Worm (Caenorhabditis elegans) whole organism, mixed stage, embryonic: ENCODE measurements around the gene cdc-25.4.

Experiments
- M03D4.4 ChIP-seq: sonication (generic microtip); optimal IDR thresholded peaks from 2 replicates; lab custom pipeline; 2017; ENCODE audit warnings: mild to moderate bottlenecking, missing genetic modification characterization, missing compliant biosample characterization
- blmp-1 ChIP-seq: fragments of 150-350 bp; optimal IDR thresholded peaks from 2 replicates; lab custom pipeline; 2014; ENCODE audit warnings: missing biosample characterization, missing genetic modification characterization
- ceh-39 ChIP-seq: fragments of 150-350 bp; optimal IDR thresholded peaks from 2 replicates; lab custom pipeline; 2014; ENCODE audit warnings: missing biosample characterization, missing genetic modification characterization
- ceh-43 ChIP-seq: fragments of 200-800 bp; sonication (Bioruptor generic); optimal IDR thresholded peaks from 2 replicates; lab custom pipeline; 2018; ENCODE audit warnings: mild to moderate bottlenecking, missing genetic modification characterization, moderate library complexity, missing compliant biosample characterization
- ceh-83 ChIP-seq: fragments of 200-800 bp; sonication (Bioruptor generic); optimal IDR thresholded peaks from 2 replicates; lab custom pipeline; 2018; ENCODE audit warnings: mild to moderate bottlenecking, missing genetic modification characterization, missing compliant biosample characterization
- ces-1 ChIP-seq: fragments of 150-350 bp; optimal IDR thresholded peaks from 2 replicates; lab custom pipeline; 2014; ENCODE audit warnings: missing biosample characterization, missing genetic modification reagents, missing genetic modification characterization
- cnd-1 ChIP-seq: fragments of 200-800 bp; sonication (Bioruptor generic); optimal IDR thresholded peaks from 2 replicates; lab custom pipeline; 2018; ENCODE audit warnings: mild to moderate bottlenecking, missing genetic modification characterization, missing compliant biosample characterization
- drap-1 ChIP-seq: fragments of 200-800 bp; sonication (Bioruptor generic); optimal IDR thresholded peaks from 3 replicates; lab custom pipeline; 2018; ENCODE audit warnings: mild to moderate bottlenecking, missing genetic modification characterization, missing compliant biosample characterization
- elt-3 ChIP-seq: fragments of 150-350 bp; optimal IDR thresholded peaks from 2 replicates; lab custom pipeline; 2014; ENCODE audit warnings: missing biosample characterization, missing genetic modification characterization
- flh-1 ChIP-seq: fragments of 200-800 bp; sonication (Bioruptor generic); optimal IDR thresholded peaks from 2 replicates; lab custom pipeline; 2018; ENCODE audit warnings: mild to moderate bottlenecking, missing genetic modification characterization, moderate library complexity, missing compliant biosample characterization
- ham-2 ChIP-seq: fragments of 200-800 bp; sonication (Bioruptor generic); optimal IDR thresholded peaks from 2 replicates; lab custom pipeline; 2018; ENCODE audit warnings: mild to moderate bottlenecking, missing genetic modification characterization, missing compliant biosample characterization
- hlh-1 ChIP-seq: fragments of 150-350 bp; optimal IDR thresholded peaks from 2 replicates; lab custom pipeline; 2014; ENCODE audit warnings: missing biosample characterization, missing genetic modification reagents, missing genetic modification characterization
- lin-13 ChIP-seq: fragments of 150-350 bp; optimal IDR thresholded peaks from 2 replicates; lab custom pipeline; 2014; ENCODE audit warnings: missing biosample characterization, missing genetic modification characterization
- lin-32 ChIP-seq: fragments of 200-800 bp; sonication (Bioruptor generic); optimal IDR thresholded peaks from 2 replicates; lab custom pipeline; 2018; ENCODE audit warnings: mild to moderate bottlenecking, missing genetic modification characterization, missing compliant biosample characterization
- lsy-2 ChIP-seq: fragments of 150-350 bp; optimal IDR thresholded peaks from 2 replicates; lab custom pipeline; 2014; ENCODE audit warnings: missing biosample characterization, missing genetic modification characterization
- mab-5 ChIP-seq: fragments of 150-350 bp; optimal IDR thresholded peaks from 2 replicates; lab custom pipeline; 2014; ENCODE audit warnings: missing biosample characterization, missing genetic modification characterization
- mep-1 ChIP-seq: fragments of 150-350 bp; optimal IDR thresholded peaks from 2 replicates; lab custom pipeline; 2017; ENCODE audit warnings: missing biosample characterization, missing genetic modification reagents, missing genetic modification characterization, inconsistent platforms
- mls-2 ChIP-seq: sonication (generic microtip); optimal IDR thresholded peaks from 2 replicates; lab custom pipeline; 2016; ENCODE audit warnings: mild to moderate bottlenecking, missing genetic modification characterization, moderate library complexity, missing compliant biosample characterization
- nhr-12 ChIP-seq: fragments of 150-350 bp; optimal IDR thresholded peaks from 2 replicates; lab custom pipeline; 2014; ENCODE audit warnings: missing biosample characterization, missing genetic modification characterization
- nhr-2 ChIP-seq: fragments of 150-350 bp; optimal IDR thresholded peaks from 2 replicates; lab custom pipeline; 2014; ENCODE audit warnings: missing biosample characterization, missing genetic modification characterization
- nhr-237 ChIP-seq: fragments of 150-350 bp; optimal IDR thresholded peaks from 2 replicates; lab custom pipeline; 2014; ENCODE audit warnings: missing biosample characterization, missing genetic modification characterization
- nhr-28 ChIP-seq: fragments of 150-350 bp; optimal IDR thresholded peaks from 2 replicates; lab custom pipeline; 2014; ENCODE audit warnings: missing biosample characterization, missing genetic modification characterization
- nhr-76 ChIP-seq: sonication (generic microtip); optimal IDR thresholded peaks from 2 replicates; lab custom pipeline; 2017; ENCODE audit warnings: missing biosample characterization, missing genetic modification characterization
- pha-4 ChIP-seq: fragments of 150-350 bp; optimal IDR thresholded peaks from 2 replicates; lab custom pipeline; 2018; ENCODE audit warnings: missing biosample characterization, missing genetic modification reagents, missing genetic modification characterization
- sem-2 ChIP-seq: fragments of 200-800 bp; sonication (Bioruptor generic); optimal IDR thresholded peaks from 2 replicates; lab custom pipeline; 2018; ENCODE audit warnings: mild to moderate bottlenecking, missing genetic modification characterization, missing compliant biosample characterization
- snpc-4 ChIP-seq: fragments of 150-350 bp; optimal IDR thresholded peaks from 2 replicates; lab custom pipeline; 2014; ENCODE audit warnings: missing biosample characterization, missing genetic modification characterization
- sptf-1 ChIP-seq: sonication (generic microtip); optimal IDR thresholded peaks from 2 replicates; lab custom pipeline; 2017; ENCODE audit warnings: mild to moderate bottlenecking, missing genetic modification characterization, moderate library complexity, missing compliant biosample characterization
- unc-120 ChIP-seq: sonication (generic microtip); optimal IDR thresholded peaks from 2 replicates; lab custom pipeline; 2017; ENCODE audit warnings: missing genetic modification characterization, missing compliant biosample characterization; ENCODE audit not compliant: poor library complexity, severe bottlenecking
- unc-39 ChIP-seq: fragments of 150-350 bp; optimal IDR thresholded peaks from 2 replicates; lab custom pipeline; 2014; ENCODE audit warnings: missing biosample characterization, missing genetic modification characterization
- unc-62 ChIP-seq: fragments of 150-350 bp; optimal IDR thresholded peaks from 2 replicates; lab custom pipeline; 2014; ENCODE audit warnings: missing biosample characterization, missing genetic modification reagents, missing genetic modification characterization
- ztf-11 ChIP-seq: fragments of 150-350 bp; optimal IDR thresholded peaks from 2 replicates; lab custom pipeline; 2014; ENCODE audit warnings: missing biosample characterization, missing genetic modification characterization

The cdc-25.4 gene

DNA sequence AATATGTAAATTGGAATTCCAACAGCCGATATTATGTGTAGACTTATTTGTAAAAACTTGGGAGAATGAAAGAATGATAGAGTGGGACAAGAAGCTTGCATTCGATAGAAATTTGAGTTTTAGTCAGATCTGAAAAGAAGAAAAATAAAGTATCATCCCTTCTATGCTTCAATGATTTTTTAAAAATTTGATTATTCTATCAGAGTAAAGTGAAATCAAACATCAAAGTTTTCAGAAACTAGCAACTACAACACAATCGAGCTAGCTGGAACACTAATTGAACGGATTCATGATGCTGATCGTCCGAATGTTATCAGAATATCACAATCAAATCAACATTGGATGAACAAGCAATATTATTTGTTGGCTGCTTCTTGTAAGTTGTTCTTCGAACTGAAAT, 37.8 kb upstream of the cdc-25.4 start, which contains the start of gene srh-135:
Gene srh-135, minus strand, starts transcription at position 101 of the 400 bp plus-strand sequence.
- no peak for TF ChIP-seq sptf-1 (tag; lab: Kevin White, UChicago)
- TF ChIP-seq unc-120 (tag; lab: Kevin White, UChicago): no peak

DNA sequence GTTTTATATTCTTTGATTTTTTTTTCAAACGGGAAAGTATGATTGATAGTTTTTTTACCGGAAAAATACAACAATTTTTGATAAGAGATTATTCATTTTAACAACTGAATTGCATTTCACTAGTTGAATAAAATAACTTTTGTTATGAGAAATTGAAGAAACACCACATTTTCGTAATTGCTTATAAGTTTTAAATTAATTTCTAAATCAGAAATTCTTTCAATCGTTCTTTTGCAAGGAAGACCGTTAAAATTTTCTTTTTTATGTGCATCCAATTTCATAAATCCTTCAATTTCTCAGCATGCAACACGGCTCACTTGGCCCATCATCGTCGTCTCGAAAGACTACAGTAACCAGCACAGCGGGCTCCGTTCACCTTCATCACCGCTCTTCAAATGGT, 33.3 kb upstream of the cdc-25.4 start, which contains the start of gene plc-3:
Gene plc-3, plus strand, starts transcription at position 301 of the 400 bp plus-strand sequence.
- TF ChIP-seq lin-32 (GFP tag; lab: Kevin White, UChicago) (no peak), M03D4.4 (tag; lab: Kevin White, UChicago) (no peak), pha-4 (tag; lab: Kevin White, UChicago) (no peak), elt-3 (no peak), lin-13 (tag; lab: Kevin White, UChicago) (no peak), lsy-2 (tag; lab: Kevin White, UChicago) (no peak), flh-1 (GFP tag; lab: Kevin White, UChicago) (no peak), mep-1 (tag; lab: Kevin White, UChicago) (no peak), ceh-83 (GFP tag; lab: Kevin White, UChicago) (no peak), nhr-12 (no peak), mab-5 (no peak), unc-120 (tag; lab: Kevin White, UChicago) (no peak)

ce11 chrII:10221627-10222026, 32.4 kb upstream of the cdc-25.4 start:
- TF ChIP-seq unc-39 (tag; lab: Kevin White, UChicago) (no peak), drap-1 (no peak), ztf-11 (tag; lab: Kevin White, UChicago) (no peak), ceh-39 (tag; lab: Kevin White, UChicago) (no peak), mls-2 (tag; lab: Kevin White, UChicago) (no peak), ham-2 (no peak), nhr-76 (no peak), snpc-4 (tag; lab: Kevin White, UChicago) (no peak), hlh-1 (no peak), pha-4 (tag; lab: Kevin White, UChicago) (no peak)
- TF ChIP-seq, all 35 proteins: peak for 0

DNA sequence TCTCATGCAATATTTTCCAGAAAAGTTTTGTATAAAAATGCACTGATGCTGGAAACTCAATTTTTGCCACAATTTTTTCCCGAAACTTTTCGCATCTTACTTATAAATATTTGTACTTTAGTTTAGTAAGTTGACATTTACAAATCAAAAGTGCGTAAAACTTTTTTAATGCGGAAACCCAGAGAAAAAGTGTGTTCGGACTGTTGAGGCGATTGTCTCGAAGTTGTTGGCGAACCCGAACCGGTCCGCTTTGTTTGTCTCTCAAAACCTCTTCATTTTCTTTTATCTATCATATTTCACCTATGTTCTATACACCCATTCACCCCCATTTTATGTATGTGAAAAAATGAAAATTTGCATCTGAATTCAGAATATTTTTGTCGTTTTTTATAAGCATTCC, 31.4 kb upstream of the cdc-25.4 start:
- no peak for TF ChIP-seq sem-2
- no peak for TF ChIP-seq nhr-12
- TF ChIP-seq blmp-1 (tag; lab: Kevin White, UChicago): no peak
- TF ChIP-seq ham-2: no peak
- no peak for TF ChIP-seq mep-1 (tag; lab: Kevin White, UChicago)
- no peak for TF ChIP-seq lin-32 (GFP tag; lab: Kevin White, UChicago)
- TF ChIP-seq nhr-76: no peak
- no peak for TF ChIP-seq flh-1 (GFP tag; lab: Kevin White, UChicago)
- no peak for TF ChIP-seq unc-120 (tag; lab: Kevin White, UChicago)
- TF ChIP-seq unc-62 (GFP tag; lab: Kevin White, UChicago): no peak
- no peak for TF ChIP-seq sptf-1 (tag; lab: Kevin White, UChicago)
- TF ChIP-seq nhr-2: no peak
- TF ChIP-seq ces-1 (GFP tag; lab: Kevin White, UChicago): no peak
- TF ChIP-seq unc-39 (tag; lab: Kevin White, UChicago): no peak
- TF ChIP-seq ceh-43 (GFP tag; lab: Kevin White, UChicago): no peak
- no peak for TF ChIP-seq elt-3
- no peak for TF ChIP-seq snpc-4 (tag; lab: Kevin White, UChicago)
- no peak for TF ChIP-seq nhr-28 (tag; lab: Kevin White, UChicago)

- TF ChIP-seq nhr-237 (no peak), cnd-1 (tag; lab: Kevin White, UChicago) (no peak), lin-13 (tag; lab: Kevin White, UChicago) (no peak), drap-1 (no peak), M03D4.4 (tag; lab: Kevin White, UChicago) (no peak), hlh-1 (no peak), mab-5 (no peak), ceh-43 (GFP tag; lab: Kevin White, UChicago) (no peak), ces-1 (GFP tag; lab: Kevin White, UChicago) (no peak), lin-32 (GFP tag; lab: Kevin White, UChicago) (no peak), sem-2 (no peak), unc-39 (tag; lab: Kevin White, UChicago) (no peak), sptf-1 (tag; lab: Kevin White, UChicago) (no peak), ceh-83 (GFP tag; lab: Kevin White, UChicago) (no peak), ceh-39 (tag; lab: Kevin White, UChicago) (no peak), nhr-28 (tag; lab: Kevin White, UChicago) (no peak), unc-62 (GFP tag; lab: Kevin White, UChicago) (no peak)
These were observed 28.9 kb upstream of the cdc-25.4 start, which contains the start of gene ref-1 for ce11 chrII:10218171-10218570. Gene ref-1 (plus strand): TSS chrII:10218471.
